ENCODE assay signal across 2 fruit fly cellular contexts in genomic region chr3L:1414032-1414431, dm6.
A peak's percentile ranks its signal among the peaks of the same experiment; 100 is the strongest.
TF ChIP-seq lines count a peak whose summit lies in the region.

No protein-coding gene starts in this region.

TF ChIP-seq in whole organism, embryonic, 481 proteins besides CTCF, POLR2A, EP300 and RAD21 (continued from another document and continues in another):
- peak; percentile 32 for TF ChIP-seq Sox102F (GFP tag; optimal IDR thresholded peaks at IDR 0.05; lab: Kevin White, UChicago)
- no peak for TF ChIP-seq Fer3 (tag; optimal IDR thresholded peaks at IDR 0.05; lab: Kevin White, UChicago)
- peak; percentile 51 for TF ChIP-seq Elba2 (GFP tag; optimal IDR thresholded peaks at IDR 0.05; lab: Kevin White, UChicago)
- TF ChIP-seq odd (GFP tag; optimal IDR thresholded peaks at IDR 0.05; lab: Kevin White, UChicago), result no peak
- no peak for TF ChIP-seq HLH3B (GFP tag; IDR thresholded peaks at IDR 0.05; lab: Robert Waterston, UW)
- TF ChIP-seq GATAe (GFP tag; conservative IDR thresholded peaks at IDR 0.05; lab: Robert Waterston, UW), result no peak
- TF ChIP-seq HmgZ (tag; optimal IDR thresholded peaks at IDR 0.05; lab: Kevin White, UChicago), result no peak
- no peak for TF ChIP-seq CG31365 (tag; optimal IDR thresholded peaks at IDR 0.05; lab: Kevin White, UChicago)
- peak; percentile 53 for TF ChIP-seq CG6254 (GFP tag; optimal IDR thresholded peaks at IDR 0.05; lab: Kevin White, UChicago)
- TF ChIP-seq ase (GFP tag; IDR thresholded peaks at IDR 0.05; lab: Robert Waterston, UW), result no peak
- TF ChIP-seq NC2α (GFP tag; optimal IDR thresholded peaks at IDR 0.05; lab: Kevin White, UChicago), result no peak
- TF ChIP-seq CG13894 (tag; optimal IDR thresholded peaks at IDR 0.05; lab: Kevin White, UChicago), result no peak
- no peak for TF ChIP-seq CG8281 (tag; optimal IDR thresholded peaks at IDR 0.05; lab: Kevin White, UChicago)
- peak; percentile 81 for TF ChIP-seq fd102C (GFP tag; optimal IDR thresholded peaks at IDR 0.05; lab: Kevin White, UChicago)
- TF ChIP-seq CG8924 (tag; optimal IDR thresholded peaks at IDR 0.05; lab: Kevin White, UChicago), result peak; percentile 58
- TF ChIP-seq sima (GFP tag; optimal IDR thresholded peaks at IDR 0.05; lab: Kevin White, UChicago), result no peak
- TF ChIP-seq toy (GFP tag; IDR thresholded peaks at IDR 0.05; lab: Robert Waterston, UW), result no peak
- no peak for TF ChIP-seq CG6272 (GFP tag; IDR thresholded peaks at IDR 0.05; lab: Robert Waterston, UW)
- TF ChIP-seq CG17568 (GFP tag; optimal IDR thresholded peaks at IDR 0.05; lab: Kevin White, UChicago), result peak; percentile 8
- peak; percentile 14 for TF ChIP-seq Mad (GFP tag; optimal IDR thresholded peaks at IDR 0.05; lab: Kevin White, UChicago)
- no peak for TF ChIP-seq Hey (tag; optimal IDR thresholded peaks at IDR 0.05; lab: Kevin White, UChicago)
- TF ChIP-seq emc (GFP tag; optimal IDR thresholded peaks at IDR 0.05; lab: Kevin White, UChicago), result no peak
- no peak for TF ChIP-seq crp (GFP tag; optimal IDR thresholded peaks at IDR 0.05; lab: Kevin White, UChicago)
- no peak for TF ChIP-seq CG7372 (GFP tag; IDR thresholded peaks at IDR 0.05; lab: Robert Waterston, UW)
- TF ChIP-seq CG32772 (GFP tag; IDR thresholded peaks at IDR 0.05; lab: Robert Waterston, UW), result 0 out of 2 replicates have a peak, but pooled peaks have one; percentile 43
- TF ChIP-seq Rx (GFP tag; IDR thresholded peaks at IDR 0.05; lab: Robert Waterston, UW), result peak; percentile 46; the same call in 1 of the 2 replicates
- no peak for TF ChIP-seq hb (GFP tag; IDR thresholded peaks at IDR 0.05; lab: Robert Waterston, UW; ENCODE audit: partially characterized antibody)
- no peak for TF ChIP-seq Hmx (GFP tag; optimal IDR thresholded peaks at IDR 0.05; lab: Kevin White, UChicago)
- TF ChIP-seq Stat92E (GFP tag; optimal IDR thresholded peaks at IDR 0.05; lab: Kevin White, UChicago), result no peak
- peak; percentile 35 for TF ChIP-seq CG7786 (GFP tag; optimal IDR thresholded peaks at IDR 0.05; lab: Kevin White, UChicago)
- TF ChIP-seq lola (GFP tag; optimal IDR thresholded peaks at IDR 0.05; lab: Kevin White, UChicago), result peak in 1 of 3 experiments; percentile 82
- TF ChIP-seq cas (GFP tag; IDR thresholded peaks at IDR 0.05; lab: Robert Waterston, UW), result no peak
- no peak for TF ChIP-seq mam (GFP tag; optimal IDR thresholded peaks at IDR 0.05; lab: Kevin White, UChicago)
- no peak for TF ChIP-seq CG2129 (GFP tag; IDR thresholded peaks at IDR 0.05; lab: Robert Waterston, UW; ENCODE audit: partially characterized antibody)
- no peak for TF ChIP-seq Taf1 (GFP tag; IDR thresholded peaks at IDR 0.05; lab: Robert Waterston, UW)
- TF ChIP-seq bcd (GFP tag; optimal IDR thresholded peaks at IDR 0.05; lab: Kevin White, UChicago), result no peak
- TF ChIP-seq pum (GFP tag; optimal IDR thresholded peaks at IDR 0.05; lab: Kevin White, UChicago), result peak; percentile 34
- no peak for TF ChIP-seq wek (GFP tag; optimal IDR thresholded peaks at IDR 0.05; lab: Kevin White, UChicago)
- no peak for TF ChIP-seq rib (GFP tag; IDR thresholded peaks at IDR 0.05; lab: Robert Waterston, UW)
- TF ChIP-seq CG33557 (GFP tag; optimal IDR thresholded peaks at IDR 0.05; lab: Kevin White, UChicago), result peak; percentile 69
- peak; percentile 19 for TF ChIP-seq CG11398 (GFP tag; optimal IDR thresholded peaks at IDR 0.05; lab: Kevin White, UChicago)
- peak; percentile 53 for TF ChIP-seq Hsf (GFP tag; optimal IDR thresholded peaks at IDR 0.05; lab: Kevin White, UChicago)
- TF ChIP-seq disco-r (GFP tag; optimal IDR thresholded peaks at IDR 0.05; lab: Kevin White, UChicago), result no peak
- TF ChIP-seq CG34422 (GFP tag; IDR thresholded peaks at IDR 0.05; lab: Robert Waterston, UW), result peak; percentile 43; the same call in 1 of the 3 replicates
- no peak for TF ChIP-seq yki (optimal IDR thresholded peaks at IDR 0.05; lab: Kevin White, UChicago)
- TF ChIP-seq CG18262 (tag; optimal IDR thresholded peaks at IDR 0.05; lab: Kevin White, UChicago), result peak; percentile 80
- TF ChIP-seq Aef1 (GFP tag; IDR thresholded peaks at IDR 0.05; lab: Robert Waterston, UW), result no peak
- TF ChIP-seq ac (GFP tag; optimal IDR thresholded peaks at IDR 0.05; lab: Kevin White, UChicago), result peak; percentile 82
- no peak for TF ChIP-seq CG34224 (GFP tag; IDR thresholded peaks at IDR 0.05; lab: Robert Waterston, UW; ENCODE audit: partially characterized antibody)
- TF ChIP-seq Gsc (GFP tag; IDR thresholded peaks at IDR 0.05; lab: Robert Waterston, UW), result no peak
- no peak for TF ChIP-seq CG33213 (GFP tag; optimal IDR thresholded peaks at IDR 0.05; lab: Kevin White, UChicago)
- no peak for TF ChIP-seq CG6175 (GFP tag; IDR thresholded peaks at IDR 0.05; lab: Robert Waterston, UW)
- peak; percentile 4 for TF ChIP-seq HLH54F (GFP tag; optimal IDR thresholded peaks at IDR 0.05; lab: Kevin White, UChicago)
- no peak for TF ChIP-seq Poxn (GFP tag; IDR thresholded peaks at IDR 0.05; lab: Robert Waterston, UW)
- TF ChIP-seq Jarid2 (GFP tag; optimal IDR thresholded peaks at IDR 0.05; lab: Kevin White, UChicago), result no peak
- peak; percentile 46; the same call in 1 of the 2 replicates for TF ChIP-seq stc (GFP tag; IDR thresholded peaks at IDR 0.05; lab: Robert Waterston, UW)
- TF ChIP-seq lab (GFP tag; optimal IDR thresholded peaks at IDR 0.05; lab: Kevin White, UChicago), result no peak
- no peak for TF ChIP-seq CG12744 (GFP tag; optimal IDR thresholded peaks at IDR 0.05; lab: Kevin White, UChicago)
- no peak for TF ChIP-seq lilli (GFP tag; optimal IDR thresholded peaks at IDR 0.05; lab: Kevin White, UChicago)
- TF ChIP-seq Sin3A (optimal IDR thresholded peaks at IDR 0.05; lab: Kevin White, UChicago), result no peak
- peak; percentile 33 for TF ChIP-seq Mes4 (GFP tag; optimal IDR thresholded peaks at IDR 0.05; lab: Kevin White, UChicago)
- peak; percentile 45 for TF ChIP-seq CG1233 (GFP tag; optimal IDR thresholded peaks at IDR 0.05; lab: Kevin White, UChicago)
- no peak for TF ChIP-seq danr (GFP tag; IDR thresholded peaks at IDR 0.05; lab: Robert Waterston, UW)
- no peak for TF ChIP-seq CG14014 (GFP tag; IDR thresholded peaks at IDR 0.05; lab: Robert Waterston, UW)
- TF ChIP-seq zen2 (GFP tag; IDR thresholded peaks at IDR 0.05; lab: Robert Waterston, UW; ENCODE audit: partially characterized antibody), result no peak
- TF ChIP-seq CG7271 (tag; optimal IDR thresholded peaks at IDR 0.05; lab: Kevin White, UChicago), result peak; percentile 81
- no peak for TF ChIP-seq Sry-δ (GFP tag; optimal IDR thresholded peaks at IDR 0.05; lab: Kevin White, UChicago)
- TF ChIP-seq CG12769 (tag; optimal IDR thresholded peaks at IDR 0.05; lab: Kevin White, UChicago), result peak; percentile 8

TF ChIP-seq in whole organism, prepupa, 60 proteins besides CTCF, POLR2A, EP300 and RAD21 (continued from another document):
- TF ChIP-seq CG6163 (GFP tag; IDR thresholded peaks at IDR 0.05; lab: Robert Waterston, UW) (peak; percentile 77; the same call in 2 of the 3 replicates), lz (GFP tag; optimal IDR thresholded peaks at IDR 0.05; lab: Kevin White, UChicago) (peak; percentile 38), OdsH (GFP tag; optimal IDR thresholded peaks at IDR 0.05; lab: Kevin White, UChicago) (peak; percentile 57), Sox15 (GFP tag; optimal IDR thresholded peaks at IDR 0.05; lab: Kevin White, UChicago) (no peak), CG7368 (GFP tag; optimal IDR thresholded peaks at IDR 0.05; lab: Kevin White, UChicago) (no peak), CG34406 (GFP tag; optimal IDR thresholded peaks at IDR 0.05; lab: Kevin White, UChicago) (peak; percentile 53), CG31627 (GFP tag; optimal IDR thresholded peaks at IDR 0.05; lab: Kevin White, UChicago) (peak; percentile 32), dsx (GFP tag; optimal IDR thresholded peaks at IDR 0.05; lab: Kevin White, UChicago; ENCODE audit: poor library complexity, severe bottlenecking) (peak; percentile 61), Ets96B (tag; optimal IDR thresholded peaks at IDR 0.05; lab: Kevin White, UChicago) (no peak), eg (GFP tag; IDR thresholded peaks at IDR 0.05; lab: Robert Waterston, UW) (peak; percentile 36; the same call in 1 of the 3 replicates), CG9139 (GFP tag; optimal IDR thresholded peaks at IDR 0.05; lab: Kevin White, UChicago) (no peak), CG6854 (GFP tag; optimal IDR thresholded peaks at IDR 0.05; lab: Kevin White, UChicago) (no peak), Eip93F (GFP tag; optimal IDR thresholded peaks at IDR 0.05; lab: Kevin White, UChicago) (no peak), Gug (GFP tag; IDR thresholded peaks at IDR 0.05; lab: Robert Waterston, UW) (no peak), CG15336 (GFP tag; IDR thresholded peaks at IDR 0.05; lab: Robert Waterston, UW) (peak; percentile 33; the same call in 1 of the 2 replicates), CG10669 (GFP tag; optimal IDR thresholded peaks at IDR 0.05; lab: Kevin White, UChicago) (no peak), topi (GFP tag; optimal IDR thresholded peaks at IDR 0.05; lab: Kevin White, UChicago) (no peak), CG3032 (tag; optimal IDR thresholded peaks at IDR 0.05; lab: Kevin White, UChicago) (peak; percentile 64), acj6 (GFP tag; optimal IDR thresholded peaks at IDR 0.05; lab: Kevin White, UChicago) (peak; percentile 68), Ets21C (GFP tag; optimal IDR thresholded peaks at IDR 0.05; lab: Kevin White, UChicago) (no peak), Eip78C (GFP tag; lab: Kevin White, UChicago) (peak; percentile 73), CG16779 (tag; optimal IDR thresholded peaks at IDR 0.05; lab: Kevin White, UChicago) (peak; percentile 11), cyc (GFP tag; optimal IDR thresholded peaks at IDR 0.05; lab: Kevin White, UChicago) (no peak), salr (GFP tag; optimal IDR thresholded peaks at IDR 0.05; lab: Kevin White, UChicago) (peak in 1 of 2 experiments; percentile 76), Hr4 (GFP tag; optimal IDR thresholded peaks at IDR 0.05; lab: Kevin White, UChicago) (peak; percentile 19), Blimp-1 (GFP tag; optimal IDR thresholded peaks at IDR 0.05; lab: Kevin White, UChicago) (no peak), CG32006 (GFP tag; optimal IDR thresholded peaks at IDR 0.05; lab: Kevin White, UChicago) (peak; percentile 15), Eip75B (GFP tag; optimal IDR thresholded peaks at IDR 0.05; lab: Kevin White, UChicago) (peak; percentile 56), Sox102F (GFP tag; optimal IDR thresholded peaks at IDR 0.05; lab: Kevin White, UChicago) (peak; percentile 40), Smox (GFP tag; optimal IDR thresholded peaks at IDR 0.05; lab: Kevin White, UChicago) (peak; percentile 12), ss (GFP tag; optimal IDR thresholded peaks at IDR 0.05; lab: Kevin White, UChicago) (peak; percentile 37 to 40), CG11902 (GFP tag; optimal IDR thresholded peaks at IDR 0.05; lab: Kevin White, UChicago) (no peak), CG6276 (GFP tag; optimal IDR thresholded peaks at IDR 0.05; lab: Kevin White, UChicago) (no peak), CG6808 (GFP tag; optimal IDR thresholded peaks at IDR 0.05; lab: Kevin White, UChicago) (no peak), CG1621 (tag; optimal IDR thresholded peaks at IDR 0.05; lab: Kevin White, UChicago) (peak; percentile 80), fd59A (GFP tag; optimal IDR thresholded peaks at IDR 0.05; lab: Kevin White, UChicago) (peak; percentile 54), Lpt (GFP tag; optimal IDR thresholded peaks at IDR 0.05; lab: Kevin White, UChicago) (no peak)
TF ChIP-seq in whole organism, prepupa: peak in this region for 34.
